Fruit fly (Drosophila melanogaster): Measurements from ENCODE around the gene CG4594.

Gene CG4594

dm6 chr2L:9908468-9908967 is 11.4 kb upstream of the CG4594 start, which contains the start of gene CG13124:
CG13124 (minus strand) TSS chr2L:9908633.
- TF ChIP-seq CG13204 (GFP tag; optimal IDR thresholded peaks at IDR 0.05) (peak; percentile 8), EcR (GFP tag; optimal IDR thresholded peaks at IDR 0.05) (no peak), fd96Ca (GFP tag; IDR thresholded peaks at IDR 0.05) (no peak), CG17806 (tag; optimal IDR thresholded peaks at IDR 0.05) (no peak), CG8159 (tag; optimal IDR thresholded peaks at IDR 0.05) (peak; percentile 25), rn (GFP tag; IDR thresholded peaks at IDR 0.05) (no peak), CG10348 (GFP tag; IDR thresholded peaks at IDR 0.05) (no peak), Ets98B (GFP tag; IDR thresholded peaks at IDR 0.05) (peak; percentile 51; the same call in 1 of the 2 replicates), Pif1B (GFP tag; optimal IDR thresholded peaks at IDR 0.05) (no peak), CG32121 (GFP tag; IDR thresholded peaks at IDR 0.05) (no peak), Pif1A (GFP tag; optimal IDR thresholded peaks at IDR 0.05) (peak; percentile 19), CG4496 (GFP tag; IDR thresholded peaks at IDR 0.05) (no peak), D1 (tag; optimal IDR thresholded peaks at IDR 0.05) (no peak), gl (tag; optimal IDR thresholded peaks at IDR 0.05) (no peak), Snoo (tag; optimal IDR thresholded peaks at IDR 0.05) (peak; percentile 21), CG12605 (GFP tag; IDR thresholded peaks at IDR 0.05) (peak; percentile 65), CG15710 (tag; optimal IDR thresholded peaks at IDR 0.05) (no peak), CG8301 (tag; optimal IDR thresholded peaks at IDR 0.05) (peak; percentile 9), CG34367 (tag; optimal IDR thresholded peaks at IDR 0.05) (no peak), CG9948 (tag; optimal IDR thresholded peaks at IDR 0.05) (no peak), CG14655 (GFP tag; optimal IDR thresholded peaks at IDR 0.05) (peak; percentile 17)

dm6 chr2L:9911783-9912182 is 8.2 kb upstream of the CG4594 start:
- peak; percentile 63; the same call in 2 of the 3 replicates for TF ChIP-seq fd96Ca (GFP tag; IDR thresholded peaks at IDR 0.05)
- TF ChIP-seq CG13204 (GFP tag; optimal IDR thresholded peaks at IDR 0.05), result no peak
- peak; percentile 5 for TF ChIP-seq CG17806 (tag; optimal IDR thresholded peaks at IDR 0.05)
- TF ChIP-seq gl (tag; optimal IDR thresholded peaks at IDR 0.05), result no peak
- TF ChIP-seq Snoo (tag; optimal IDR thresholded peaks at IDR 0.05), result peak; percentile 10
- no peak for TF ChIP-seq D1 (tag; optimal IDR thresholded peaks at IDR 0.05)
- peak; percentile 73 for TF ChIP-seq CG4496 (GFP tag; IDR thresholded peaks at IDR 0.05)
- TF ChIP-seq CG32121 (GFP tag; IDR thresholded peaks at IDR 0.05), result peak; percentile 50; the same call in 1 of the 2 replicates
- peak; percentile 0 for TF ChIP-seq CG8301 (tag; optimal IDR thresholded peaks at IDR 0.05)
- 0 out of 2 replicates have a peak, but pooled peaks have one; percentile 17 for TF ChIP-seq CG12605 (GFP tag; IDR thresholded peaks at IDR 0.05)
- TF ChIP-seq CG8159 (tag; optimal IDR thresholded peaks at IDR 0.05), result no peak
- TF ChIP-seq Pif1A (GFP tag; optimal IDR thresholded peaks at IDR 0.05), result peak; percentile 39
- no peak for TF ChIP-seq Pif1B (GFP tag; optimal IDR thresholded peaks at IDR 0.05)
- no peak for TF ChIP-seq CG14655 (GFP tag; optimal IDR thresholded peaks at IDR 0.05)
- no peak for TF ChIP-seq CG15710 (tag; optimal IDR thresholded peaks at IDR 0.05)
- no peak for TF ChIP-seq CG10348 (GFP tag; IDR thresholded peaks at IDR 0.05)
- no peak for TF ChIP-seq CG34367 (tag; optimal IDR thresholded peaks at IDR 0.05)
- TF ChIP-seq CG9948 (tag; optimal IDR thresholded peaks at IDR 0.05), result no peak
- peak; percentile 76 for TF ChIP-seq Ets98B (GFP tag; IDR thresholded peaks at IDR 0.05)
- TF ChIP-seq EcR (GFP tag; optimal IDR thresholded peaks at IDR 0.05), result no peak
- TF ChIP-seq rn (GFP tag; IDR thresholded peaks at IDR 0.05), result no peak

dm6 chr2L:9912570-9913260 is 7.2 kb upstream of the CG4594 start, which contains the start of the genes Etl1 and Srp54:
Etl1 (minus strand) TSS chr2L:9912608.
Srp54 (plus strand) TSS chr2L:9912911.
- no peak for TF ChIP-seq CG17806 (tag; optimal IDR thresholded peaks at IDR 0.05)
- no peak for TF ChIP-seq Snoo (tag; optimal IDR thresholded peaks at IDR 0.05)
- TF ChIP-seq Pif1B (GFP tag; optimal IDR thresholded peaks at IDR 0.05), result no peak
- no peak for TF ChIP-seq CG10348 (GFP tag; IDR thresholded peaks at IDR 0.05)
- TF ChIP-seq CG12605 (GFP tag; IDR thresholded peaks at IDR 0.05), result no peak

- TF ChIP-seq CG8301 (tag; optimal IDR thresholded peaks at IDR 0.05) (peak; percentile 96), Pif1A (GFP tag; optimal IDR thresholded peaks at IDR 0.05) (peak; percentile 98), rn (GFP tag; IDR thresholded peaks at IDR 0.05) (peak; percentile 66; the same call in 1 of the 2 replicates), Ets98B (GFP tag; IDR thresholded peaks at IDR 0.05) (peak; percentile 91), CG10348 (GFP tag; IDR thresholded peaks at IDR 0.05) (no peak), Pif1B (GFP tag; optimal IDR thresholded peaks at IDR 0.05) (peak; percentile 99), CG13204 (GFP tag; optimal IDR thresholded peaks at IDR 0.05) (peak; percentile 100), D1 (tag; optimal IDR thresholded peaks at IDR 0.05) (peak; percentile 54), CG4496 (GFP tag; IDR thresholded peaks at IDR 0.05) (peak; percentile 92), CG34367 (tag; optimal IDR thresholded peaks at IDR 0.05) (peak; percentile 94), fd96Ca (GFP tag; IDR thresholded peaks at IDR 0.05) (peak; percentile 92), CG15710 (tag; optimal IDR thresholded peaks at IDR 0.05) (peak; percentile 87), Snoo (tag; optimal IDR thresholded peaks at IDR 0.05) (peak; percentile 98), CG17806 (tag; optimal IDR thresholded peaks at IDR 0.05) (peak; percentile 89), CG8159 (tag; optimal IDR thresholded peaks at IDR 0.05) (peak; percentile 93), gl (tag; optimal IDR thresholded peaks at IDR 0.05) (peak; percentile 100), CG12605 (GFP tag; IDR thresholded peaks at IDR 0.05) (peak; percentile 97), EcR (GFP tag; optimal IDR thresholded peaks at IDR 0.05) (peak; percentile 81), CG32121 (GFP tag; IDR thresholded peaks at IDR 0.05) (peak; percentile 96), CG14655 (GFP tag; optimal IDR thresholded peaks at IDR 0.05) (peak; percentile 98), CG9948 (tag; optimal IDR thresholded peaks at IDR 0.05) (peak; percentile 77)
Measured at dm6 chr2L:9915011-9915850, 4.7 kb upstream of the CG4594 start, which contains the start of gene yip2. yip2 (plus strand) TSS chr2L:9915253.
